Worm (Caenorhabditis elegans): ENCODE measurements around the gene C18A11.4.

- TF ChIP-seq F33H1.4 (GFP tag; IDR thresholded peaks at IDR 0.05) (no peak), him-1 (tag; optimal IDR thresholded peaks at IDR 0.05) (no peak), akir-1 (GFP tag; optimal IDR thresholded peaks at IDR 0.05) (no peak), B0035.1 (tag; optimal IDR thresholded peaks at IDR 0.05) (no peak), unc-62 (GFP tag; optimal IDR thresholded peaks at IDR 0.05) (no peak), nfya-1 (tag; optimal IDR thresholded peaks at IDR 0.05; ENCODE audit: borderline replicate concordance, insufficient read depth) (no peak), attf-6 (GFP tag; IDR thresholded peaks at IDR 0.05) (no peak), T26A5.8 (tag; optimal IDR thresholded peaks at IDR 0.05) (no peak), ztf-3 (GFP tag; optimal IDR thresholded peaks at IDR 0.05) (no peak), ceh-79 (tag; optimal IDR thresholded peaks at IDR 0.05) (no peak), hlh-26 (GFP tag; conservative IDR thresholded peaks at IDR 0.05) (no peak), snpc-4 (GFP tag; optimal IDR thresholded peaks at IDR 0.05) (no peak), snpc-4 (tag; optimal IDR thresholded peaks at IDR 0.05) (no peak), sdz-38 (tag; optimal IDR thresholded peaks at IDR 0.05) (no peak), ceh-100 (GFP tag; IDR thresholded peaks at IDR 0.05) (no peak)
Observed at ce11 chrX:8053008-8053441, 7.7 kb downstream of the C18A11.4 start.
